1 fruit fly cellular context compared by ENCODE assay signal in the genomic region with DNA sequence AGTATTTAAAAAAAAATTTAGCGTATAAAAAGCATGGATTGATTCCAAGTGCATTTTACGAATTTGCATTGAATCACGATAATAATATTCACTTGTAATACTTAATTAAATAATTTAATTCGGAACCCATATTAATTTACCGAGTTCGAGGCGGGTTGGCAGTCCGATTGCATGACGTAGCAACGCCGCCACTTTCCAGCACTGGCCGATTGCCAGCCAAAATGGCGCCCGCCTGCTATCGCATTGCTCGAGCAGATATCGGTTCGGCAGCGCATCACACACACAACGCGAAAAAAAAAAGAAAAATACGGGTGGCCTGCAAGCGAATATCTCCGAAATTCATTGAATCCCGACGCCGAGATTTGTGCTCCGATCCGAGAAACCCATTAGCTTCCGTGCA.
TF ChIP-seq lines count a peak whose summit lies in the region.

A gene (plus strand): TSS at position 240 of the 400 bp plus-strand sequence.

TF ChIP-seq in whole organism, embryonic, 481 proteins besides CTCF, POLR2A, EP300 and RAD21 (continued from another document and continues in another):
- TF ChIP-seq CG13296 (GFP tag; optimal IDR thresholded peaks at IDR 0.05; lab: Kevin White, UChicago), result peak; percentile 61
- peak; percentile 76 for TF ChIP-seq CG14710 (tag; optimal IDR thresholded peaks at IDR 0.05; lab: Kevin White, UChicago)
- TF ChIP-seq gcm2 (GFP tag; optimal IDR thresholded peaks at IDR 0.05; lab: Kevin White, UChicago), result peak; percentile 18
- peak; percentile 92 for TF ChIP-seq CG9437 (GFP tag; optimal IDR thresholded peaks at IDR 0.05; lab: Kevin White, UChicago)
- TF ChIP-seq Atf6 (GFP tag; IDR thresholded peaks at IDR 0.05; lab: Robert Waterston, UW), result peak; percentile 66
- no peak for TF ChIP-seq CG43689 (GFP tag; IDR thresholded peaks at IDR 0.05; lab: Robert Waterston, UW)
- peak; percentile 8 for TF ChIP-seq HmgD (GFP tag; optimal IDR thresholded peaks at IDR 0.05; lab: Kevin White, UChicago)
- TF ChIP-seq stc (GFP tag; IDR thresholded peaks at IDR 0.05; lab: Robert Waterston, UW), result peak; percentile 39; the same call in 1 of the 2 replicates
- peak; percentile 23 for TF ChIP-seq CG2875 (GFP tag; optimal IDR thresholded peaks at IDR 0.05; lab: Kevin White, UChicago)
- peak; percentile 77 for TF ChIP-seq Hsf (GFP tag; optimal IDR thresholded peaks at IDR 0.05; lab: Kevin White, UChicago)
- TF ChIP-seq CG8089 (GFP tag; optimal IDR thresholded peaks at IDR 0.05; lab: Kevin White, UChicago), result peak; percentile 31
- peak; percentile 53 for TF ChIP-seq pfk (GFP tag; optimal IDR thresholded peaks at IDR 0.05; lab: Kevin White, UChicago)
- TF ChIP-seq corto (GFP tag; optimal IDR thresholded peaks at IDR 0.05; lab: Kevin White, UChicago), result no peak
- peak; percentile 76 for TF ChIP-seq CG17186 (GFP tag; optimal IDR thresholded peaks at IDR 0.05; lab: Kevin White, UChicago)
- peak; percentile 51 for TF ChIP-seq CG12104 (GFP tag; optimal IDR thresholded peaks at IDR 0.05; lab: Kevin White, UChicago)
- TF ChIP-seq Sox102F (GFP tag; optimal IDR thresholded peaks at IDR 0.05; lab: Kevin White, UChicago), result no peak
- TF ChIP-seq Lim3 (GFP tag; IDR thresholded peaks at IDR 0.05; lab: Robert Waterston, UW), result no peak
- TF ChIP-seq lov (optimal IDR thresholded peaks at IDR 0.05; lab: Kevin White, UChicago), result no peak
- TF ChIP-seq lov (GFP tag; IDR thresholded peaks at IDR 0.05; lab: Robert Waterston, UW), result peak; percentile 76; the same call in 2 of the 3 replicates
- no peak for TF ChIP-seq Blimp-1 (GFP tag; optimal IDR thresholded peaks at IDR 0.05; lab: Kevin White, UChicago)
- TF ChIP-seq dati (GFP tag; IDR thresholded peaks at IDR 0.05; lab: Robert Waterston, UW), result no peak
- peak; percentile 82 for TF ChIP-seq lab (GFP tag; optimal IDR thresholded peaks at IDR 0.05; lab: Kevin White, UChicago)
- TF ChIP-seq Deaf1 (tag; optimal IDR thresholded peaks at IDR 0.05; lab: Kevin White, UChicago), result peak; percentile 23
- peak; percentile 66 for TF ChIP-seq CrebB (tag; optimal IDR thresholded peaks at IDR 0.05; lab: Kevin White, UChicago)
- TF ChIP-seq CG15073 (GFP tag; optimal IDR thresholded peaks at IDR 0.05; lab: Kevin White, UChicago), result no peak
- peak; percentile 64 for TF ChIP-seq CG2678 (tag; optimal IDR thresholded peaks at IDR 0.05; lab: Kevin White, UChicago)
- no peak for TF ChIP-seq jing (GFP tag; optimal IDR thresholded peaks at IDR 0.05; lab: Kevin White, UChicago)
- peak; percentile 66 for TF ChIP-seq E2f2 (GFP tag; IDR thresholded peaks at IDR 0.05; lab: Robert Waterston, UW)
- TF ChIP-seq CG8478 (optimal IDR thresholded peaks at IDR 0.05; lab: Kevin White, UChicago), result no peak
- TF ChIP-seq CG10267 (tag; optimal IDR thresholded peaks at IDR 0.05; lab: Kevin White, UChicago), result peak; percentile 98
- TF ChIP-seq Trl (optimal IDR thresholded peaks at IDR 0.05; lab: Kevin White, UChicago), result no peak
- TF ChIP-seq Trl (GFP tag; optimal IDR thresholded peaks at IDR 0.05; lab: Kevin White, UChicago), result peak; percentile 47
- TF ChIP-seq kni (GFP tag; optimal IDR thresholded peaks at IDR 0.05; lab: Kevin White, UChicago), result peak; percentile 2
- peak; percentile 46 for TF ChIP-seq Sox100B (GFP tag; optimal IDR thresholded peaks at IDR 0.05; lab: Kevin White, UChicago)
- TF ChIP-seq twi (tag; optimal IDR thresholded peaks at IDR 0.05; lab: Kevin White, UChicago), result peak; percentile 6
- TF ChIP-seq cwo (GFP tag; optimal IDR thresholded peaks at IDR 0.05; lab: Kevin White, UChicago), result peak; percentile 31
- peak; percentile 18 for TF ChIP-seq NC2α (GFP tag; optimal IDR thresholded peaks at IDR 0.05; lab: Kevin White, UChicago)
- peak; percentile 39 for TF ChIP-seq unpg (GFP tag; optimal IDR thresholded peaks at IDR 0.05; lab: Kevin White, UChicago)
- peak; percentile 91 for TF ChIP-seq CG15514 (GFP tag; optimal IDR thresholded peaks at IDR 0.05; lab: Kevin White, UChicago)
- no peak for TF ChIP-seq psq (GFP tag; optimal IDR thresholded peaks at IDR 0.05; lab: Kevin White, UChicago)
- no peak for TF ChIP-seq eyg (GFP tag; optimal IDR thresholded peaks at IDR 0.05; lab: Kevin White, UChicago)
- TF ChIP-seq Xbp1 (GFP tag; optimal IDR thresholded peaks at IDR 0.05; lab: Kevin White, UChicago), result peak; percentile 78
- TF ChIP-seq CG7928 (GFP tag; optimal IDR thresholded peaks at IDR 0.05; lab: Kevin White, UChicago), result no peak
- peak; percentile 85 for TF ChIP-seq amos (GFP tag; IDR thresholded peaks at IDR 0.05; lab: Robert Waterston, UW; ENCODE audit: partially characterized antibody)
- peak; percentile 64 for TF ChIP-seq MESR4 (GFP tag; optimal IDR thresholded peaks at IDR 0.05; lab: Kevin White, UChicago)
- TF ChIP-seq Side (GFP tag; optimal IDR thresholded peaks at IDR 0.05; lab: Kevin White, UChicago), result peak; percentile 37
- TF ChIP-seq Hmx (GFP tag; optimal IDR thresholded peaks at IDR 0.05; lab: Kevin White, UChicago), result no peak
- TF ChIP-seq Ssrp (tag; optimal IDR thresholded peaks at IDR 0.05; lab: Kevin White, UChicago), result peak; percentile 26
- TF ChIP-seq Sry-β (GFP tag; optimal IDR thresholded peaks at IDR 0.05; lab: Kevin White, UChicago), result peak; percentile 18
- TF ChIP-seq CG2712 (tag; optimal IDR thresholded peaks at IDR 0.05; lab: Kevin White, UChicago), result peak; percentile 75
- peak; percentile 39 for TF ChIP-seq bab2 (GFP tag; optimal IDR thresholded peaks at IDR 0.05; lab: Kevin White, UChicago)
- no peak for TF ChIP-seq peb (GFP tag; IDR thresholded peaks at IDR 0.05; lab: Robert Waterston, UW)
- TF ChIP-seq CG9876 (GFP tag; optimal IDR thresholded peaks at IDR 0.05; lab: Kevin White, UChicago), result peak; percentile 32
- peak; percentile 31 for TF ChIP-seq ems (GFP tag; optimal IDR thresholded peaks at IDR 0.05; lab: Kevin White, UChicago)
- TF ChIP-seq NFAT (GFP tag; IDR thresholded peaks at IDR 0.05; lab: Robert Waterston, UW), result peak; percentile 79; the same call in 1 of the 2 replicates
- TF ChIP-seq ham (GFP tag; IDR thresholded peaks at IDR 0.05; lab: Robert Waterston, UW), result no peak
- peak; percentile 76 for TF ChIP-seq sob (GFP tag; IDR thresholded peaks at IDR 0.05; lab: Robert Waterston, UW)
- peak; percentile 78 for TF ChIP-seq Xrp1 (GFP tag; IDR thresholded peaks at IDR 0.05; lab: Robert Waterston, UW)
- TF ChIP-seq jumu (GFP tag; optimal IDR thresholded peaks at IDR 0.05; lab: Kevin White, UChicago), result peak; percentile 33
- TF ChIP-seq schlank (tag; optimal IDR thresholded peaks at IDR 0.05; lab: Kevin White, UChicago), result peak; percentile 18
- TF ChIP-seq CG11247 (GFP tag; IDR thresholded peaks at IDR 0.05; lab: Robert Waterston, UW), result peak; percentile 70
- peak; percentile 61 for TF ChIP-seq pho (GFP tag; optimal IDR thresholded peaks at IDR 0.05; lab: Kevin White, UChicago)
- no peak for TF ChIP-seq CG2202 (tag; optimal IDR thresholded peaks at IDR 0.05; lab: Kevin White, UChicago)
- no peak for TF ChIP-seq Hr39 (optimal IDR thresholded peaks at IDR 0.05; lab: Kevin White, UChicago)
- TF ChIP-seq CG15269 (tag; optimal IDR thresholded peaks at IDR 0.05; lab: Kevin White, UChicago), result peak; percentile 17
- peak; percentile 33 for TF ChIP-seq CG15601 (tag; optimal IDR thresholded peaks at IDR 0.05; lab: Kevin White, UChicago)
- TF ChIP-seq insv (GFP tag; optimal IDR thresholded peaks at IDR 0.05; lab: Kevin White, UChicago), result no peak
- no peak for TF ChIP-seq Dfd (GFP tag; optimal IDR thresholded peaks at IDR 0.05; lab: Kevin White, UChicago)
- TF ChIP-seq ftz-f1 (GFP tag; optimal IDR thresholded peaks at IDR 0.05; lab: Kevin White, UChicago), result peak; percentile 41
- peak; percentile 59 for TF ChIP-seq tna (GFP tag; IDR thresholded peaks at IDR 0.05; lab: Robert Waterston, UW; ENCODE audit: partially characterized antibody)
- peak; percentile 93 for TF ChIP-seq stwl (tag; optimal IDR thresholded peaks at IDR 0.05; lab: Kevin White, UChicago)
- no peak for TF ChIP-seq tap (tag; optimal IDR thresholded peaks at IDR 0.05; lab: Kevin White, UChicago)
- peak; percentile 71 for TF ChIP-seq unc-4 (GFP tag; IDR thresholded peaks at IDR 0.05; lab: Robert Waterston, UW; ENCODE audit: partially characterized antibody)
- TF ChIP-seq Oli (tag; optimal IDR thresholded peaks at IDR 0.05; lab: Kevin White, UChicago), result no peak
- peak; percentile 69 for TF ChIP-seq tin (GFP tag; optimal IDR thresholded peaks at IDR 0.05; lab: Kevin White, UChicago)
- peak; percentile 64 for TF ChIP-seq CG8924 (tag; optimal IDR thresholded peaks at IDR 0.05; lab: Kevin White, UChicago)
- peak in 1 of 2 experiments; percentile 16 for TF ChIP-seq crp (GFP tag; optimal IDR thresholded peaks at IDR 0.05; lab: Kevin White, UChicago)
- peak; percentile 80 for TF ChIP-seq CG12391 (tag; optimal IDR thresholded peaks at IDR 0.05; lab: Kevin White, UChicago)
- peak; percentile 38; the same call in 1 of the 2 replicates for TF ChIP-seq CG14441 (GFP tag; IDR thresholded peaks at IDR 0.05; lab: Robert Waterston, UW)
- TF ChIP-seq dimm (GFP tag; IDR thresholded peaks at IDR 0.05; lab: Robert Waterston, UW), result peak; percentile 29; the same call in 1 of the 2 replicates
- TF ChIP-seq CG8281 (tag; optimal IDR thresholded peaks at IDR 0.05; lab: Kevin White, UChicago), result no peak
- peak; percentile 36 for TF ChIP-seq Myb (GFP tag; optimal IDR thresholded peaks at IDR 0.05; lab: Kevin White, UChicago)
- peak; percentile 28; the same call in 1 of the 2 replicates for TF ChIP-seq GATAe (GFP tag; conservative IDR thresholded peaks at IDR 0.05; lab: Robert Waterston, UW)
- no peak for TF ChIP-seq danr (GFP tag; IDR thresholded peaks at IDR 0.05; lab: Robert Waterston, UW)
- peak; percentile 77; the same call in 2 of the 3 replicates for TF ChIP-seq CG11456 (GFP tag; IDR thresholded peaks at IDR 0.05; lab: Robert Waterston, UW)
- peak; percentile 59 for TF ChIP-seq PHDP (tag; optimal IDR thresholded peaks at IDR 0.05; lab: Kevin White, UChicago)
- peak; percentile 76 for TF ChIP-seq CG4424 (GFP tag; optimal IDR thresholded peaks at IDR 0.05; lab: Kevin White, UChicago)
- TF ChIP-seq NK7.1 (GFP tag; optimal IDR thresholded peaks at IDR 0.05; lab: Kevin White, UChicago), result no peak
- TF ChIP-seq Nf-YA (GFP tag; IDR thresholded peaks at IDR 0.05; lab: Robert Waterston, UW), result no peak; the same call in 1 of the 2 replicates
- TF ChIP-seq ro (GFP tag; IDR thresholded peaks at IDR 0.05; lab: Robert Waterston, UW), result no peak
- peak; percentile 60; the same call in 2 of the 3 replicates for TF ChIP-seq CG7963 (GFP tag; IDR thresholded peaks at IDR 0.05; lab: Robert Waterston, UW; ENCODE audit: partially characterized antibody)
- no peak for TF ChIP-seq Gsc (GFP tag; IDR thresholded peaks at IDR 0.05; lab: Robert Waterston, UW)
- TF ChIP-seq en (GFP tag; optimal IDR thresholded peaks at IDR 0.05; lab: Kevin White, UChicago), result no peak
- no peak for TF ChIP-seq pita (GFP tag; optimal IDR thresholded peaks at IDR 0.05; lab: Kevin White, UChicago)
- TF ChIP-seq CG1832 (GFP tag; optimal IDR thresholded peaks at IDR 0.05; lab: Kevin White, UChicago), result no peak
- peak; percentile 50 for TF ChIP-seq CG15696 (tag; optimal IDR thresholded peaks at IDR 0.05; lab: Kevin White, UChicago)
- peak; percentile 22; the same call in 1 of the 3 replicates for TF ChIP-seq so (GFP tag; IDR thresholded peaks at IDR 0.05; lab: Robert Waterston, UW)
- TF ChIP-seq CG6272 (GFP tag; IDR thresholded peaks at IDR 0.05; lab: Robert Waterston, UW), result peak; percentile 59
- TF ChIP-seq MTF-1 (GFP tag; optimal IDR thresholded peaks at IDR 0.05; lab: Kevin White, UChicago; ENCODE audit: borderline replicate concordance), result peak; percentile 31
- TF ChIP-seq Aef1 (GFP tag; IDR thresholded peaks at IDR 0.05; lab: Robert Waterston, UW), result peak; percentile 53
- peak; percentile 59 for TF ChIP-seq lmd (GFP tag; IDR thresholded peaks at IDR 0.05; lab: Robert Waterston, UW)
- peak; percentile 32 for TF ChIP-seq cato (GFP tag; optimal IDR thresholded peaks at IDR 0.05; lab: Kevin White, UChicago; ENCODE audit: borderline replicate concordance)
- TF ChIP-seq prd (optimal IDR thresholded peaks at IDR 0.05; lab: Kevin White, UChicago), result no peak
- peak; percentile 69; the same call in 2 of the 3 replicates for TF ChIP-seq prd (GFP tag; IDR thresholded peaks at IDR 0.05; lab: Robert Waterston, UW)
- no peak for TF ChIP-seq eve (GFP tag; optimal IDR thresholded peaks at IDR 0.05; lab: Kevin White, UChicago)
- peak; percentile 62 for TF ChIP-seq grau (tag; optimal IDR thresholded peaks at IDR 0.05; lab: Kevin White, UChicago)
- TF ChIP-seq H2.0 (GFP tag; IDR thresholded peaks at IDR 0.05; lab: Robert Waterston, UW), result peak; percentile 39; the same call in 1 of the 2 replicates
- TF ChIP-seq CG17568 (GFP tag; optimal IDR thresholded peaks at IDR 0.05; lab: Kevin White, UChicago), result no peak
- no peak for TF ChIP-seq CG15479 (GFP tag; optimal IDR thresholded peaks at IDR 0.05; lab: Kevin White, UChicago)
- TF ChIP-seq Dbx (GFP tag; IDR thresholded peaks at IDR 0.05; lab: Robert Waterston, UW), result peak; percentile 80
- TF ChIP-seq CG12659 (GFP tag; optimal IDR thresholded peaks at IDR 0.05; lab: Kevin White, UChicago), result peak; percentile 85
- TF ChIP-seq MBD-R2 (GFP tag; IDR thresholded peaks at IDR 0.05; lab: Robert Waterston, UW), result peak; percentile 71
- no peak for TF ChIP-seq CG31388 (GFP tag; optimal IDR thresholded peaks at IDR 0.05; lab: Kevin White, UChicago)
- TF ChIP-seq CG11085 (GFP tag; IDR thresholded peaks at IDR 0.05; lab: Robert Waterston, UW), result peak; percentile 67
- TF ChIP-seq Dp (GFP tag; optimal IDR thresholded peaks at IDR 0.05; lab: Kevin White, UChicago), result peak; percentile 48
- no peak for TF ChIP-seq Asciz (GFP tag; optimal IDR thresholded peaks at IDR 0.05; lab: Kevin White, UChicago)
- peak in 1 of 3 experiments; percentile 46 for TF ChIP-seq lola (GFP tag; optimal IDR thresholded peaks at IDR 0.05; lab: Kevin White, UChicago)
- peak; percentile 43 for TF ChIP-seq CG3407 (GFP tag; optimal IDR thresholded peaks at IDR 0.05; lab: Kevin White, UChicago)
- TF ChIP-seq croc (GFP tag; conservative IDR thresholded peaks at IDR 0.05; lab: Robert Waterston, UW), result no peak
- peak; percentile 59 for TF ChIP-seq gcm (GFP tag; optimal IDR thresholded peaks at IDR 0.05; lab: Kevin White, UChicago)
- TF ChIP-seq trh (GFP tag; optimal IDR thresholded peaks at IDR 0.05; lab: Kevin White, UChicago), result no peak
- no peak for TF ChIP-seq br (optimal IDR thresholded peaks at IDR 0.05; lab: Kevin White, UChicago)
- peak; percentile 46 for TF ChIP-seq CG9727 (GFP tag; optimal IDR thresholded peaks at IDR 0.05; lab: Kevin White, UChicago)
- TF ChIP-seq CG4617 (GFP tag; optimal IDR thresholded peaks at IDR 0.05; lab: Kevin White, UChicago; ENCODE audit: borderline replicate concordance), result peak; percentile 67
- 0 out of 2 replicates have a peak, but pooled peaks have one; percentile 12 for TF ChIP-seq CG4360 (GFP tag; IDR thresholded peaks at IDR 0.05; lab: Robert Waterston, UW)
- no peak for TF ChIP-seq fru (optimal IDR thresholded peaks at IDR 0.05; lab: Kevin White, UChicago)
